Worm (Caenorhabditis elegans) whole organism, mixed stage, embryonic: ENCODE data around the gene F54E7.9.

Source experiments
- blmp-1 ChIP-seq: fragments of 150-350 bp; optimal IDR thresholded peaks from 2 replicates; lab custom pipeline; 2014; ENCODE audit warnings: missing biosample characterization, missing genetic modification characterization
- ceh-43 ChIP-seq: fragments of 200-800 bp; sonication (Bioruptor generic); optimal IDR thresholded peaks from 2 replicates; lab custom pipeline; 2018; ENCODE audit warnings: mild to moderate bottlenecking, missing genetic modification characterization, moderate library complexity, missing compliant biosample characterization
- elt-1 ChIP-seq: sonication (generic microtip); optimal IDR thresholded peaks from 2 replicates; lab custom pipeline; 2017; ENCODE audit warnings: missing genetic modification characterization, mild to moderate bottlenecking, missing compliant biosample characterization, antibody characterized with exemption, moderate library complexity, borderline replicate concordance; ENCODE audit not compliant: insufficient read depth
- elt-3 ChIP-seq: fragments of 150-350 bp; optimal IDR thresholded peaks from 2 replicates; lab custom pipeline; 2014; ENCODE audit warnings: missing biosample characterization, missing genetic modification characterization
- flh-1 ChIP-seq: fragments of 200-800 bp; sonication (Bioruptor generic); optimal IDR thresholded peaks from 2 replicates; lab custom pipeline; 2018; ENCODE audit warnings: mild to moderate bottlenecking, missing genetic modification characterization, moderate library complexity, missing compliant biosample characterization
- nhr-12 ChIP-seq: fragments of 150-350 bp; optimal IDR thresholded peaks from 2 replicates; lab custom pipeline; 2014; ENCODE audit warnings: missing biosample characterization, missing genetic modification characterization
- nhr-28 ChIP-seq: fragments of 150-350 bp; optimal IDR thresholded peaks from 2 replicates; lab custom pipeline; 2014; ENCODE audit warnings: missing biosample characterization, missing genetic modification characterization
- pha-4 ChIP-seq: fragments of 150-350 bp; optimal IDR thresholded peaks from 2 replicates; lab custom pipeline; 2018; ENCODE audit warnings: missing biosample characterization, missing genetic modification reagents, missing genetic modification characterization
- snpc-4 ChIP-seq: fragments of 150-350 bp; optimal IDR thresholded peaks from 2 replicates; lab custom pipeline; 2014; ENCODE audit warnings: missing biosample characterization, missing genetic modification characterization
- unc-39 ChIP-seq: fragments of 150-350 bp; optimal IDR thresholded peaks from 2 replicates; lab custom pipeline; 2014; ENCODE audit warnings: missing biosample characterization, missing genetic modification characterization
- unc-62 ChIP-seq: fragments of 150-350 bp; optimal IDR thresholded peaks from 2 replicates; lab custom pipeline; 2014; ENCODE audit warnings: missing biosample characterization, missing genetic modification reagents, missing genetic modification characterization
- zip-8 ChIP-seq: fragments of 150-350 bp; optimal IDR thresholded peaks from 2 replicates; lab custom pipeline; 2014; ENCODE audit warnings: missing biosample characterization, missing genetic modification characterization

DNA sequence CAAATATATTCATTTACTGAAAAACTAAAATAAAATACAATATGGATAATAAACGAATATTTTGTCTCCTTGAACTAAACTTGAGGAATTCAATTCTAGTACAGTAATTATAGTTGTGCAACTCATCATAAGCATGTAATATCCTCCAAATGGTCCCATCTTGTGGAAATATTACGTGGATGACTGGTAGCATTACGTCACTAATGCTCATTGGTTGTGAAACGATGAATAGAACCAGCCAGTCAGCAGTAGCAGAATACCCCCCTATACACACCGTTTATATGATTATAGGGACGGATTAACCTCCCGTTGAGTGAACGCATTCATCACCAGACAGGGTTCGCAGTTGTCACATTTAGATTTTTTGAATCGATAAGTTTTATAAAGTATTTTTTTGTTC, 40.7 kb upstream of the F54E7.9 start:
- TF ChIP-seq pha-4 (tag; lab: Kevin White, UChicago) (no peak), nhr-12 (tag; lab: Kevin White, UChicago) (no peak), elt-3 (tag; lab: Kevin White, UChicago) (no peak), blmp-1 (no peak), elt-1 (tag; lab: Kevin White, UChicago) (no peak), unc-39 (no peak), ceh-43 (no peak), nhr-28 (tag; lab: Kevin White, UChicago) (no peak), unc-62 (GFP tag; lab: Kevin White, UChicago) (peak; percentile 23), flh-1 (GFP tag; lab: Kevin White, UChicago) (no peak), zip-8 (peak; percentile 89), snpc-4 (tag; lab: Kevin White, UChicago) (no peak)
